Fruit fly (Drosophila melanogaster) whole organism, wandering third instar larva: ENCODE results near the gene Pdi.

Experiments used
- Abd-B ChIP-seq: fragments of >200 bp; optimal IDR thresholded peaks from 2 replicates; lab custom pipeline; 2017; ENCODE audit warnings: missing biosample characterization, missing genetic modification characterization
- CG32264 ChIP-seq: fragments of 200-800 bp; sonication (Bioruptor generic); optimal IDR thresholded peaks from 2 replicates; lab custom pipeline; 2016; ENCODE audit warnings: missing biosample characterization, missing genetic modification characterization
- CG9705 ChIP-seq: fragments of 200-800 bp; sonication (Bioruptor generic); optimal IDR thresholded peaks from 2 replicates; lab custom pipeline; 2018; ENCODE audit warnings: missing biosample characterization, mild to moderate bottlenecking, missing genetic modification characterization
- CrebA ChIP-seq: fragments of 200-800 bp; sonication (Bioruptor generic); optimal IDR thresholded peaks from 2 replicates; lab custom pipeline; 2016; ENCODE audit warnings: missing biosample characterization, mild to moderate bottlenecking, missing genetic modification characterization, borderline replicate concordance
- Dfd ChIP-seq: fragments of >200 bp; optimal IDR thresholded peaks from 2 replicates; lab custom pipeline; 2017; ENCODE audit warnings: missing biosample characterization, missing genetic modification characterization
- Dif ChIP-seq: fragments of 200-275, 200-300 bp; sonication (Bioruptor generic); optimal IDR thresholded peaks from 2 replicates; lab custom pipeline; 2018; ENCODE audit warnings: missing biosample characterization, missing genetic modification characterization; ENCODE audit not compliant: partially characterized antibody
- GATAd ChIP-seq: sonication (Bioruptor generic); optimal IDR thresholded peaks from 2 replicates; lab custom pipeline; 2016; ENCODE audit warnings: missing biosample characterization, missing genetic modification characterization
- HLH106 ChIP-seq: fragments of 200-800 bp; optimal IDR thresholded peaks from 3 replicates; lab custom pipeline; 2019; ENCODE audit warnings: missing biosample characterization, mild to moderate bottlenecking, missing genetic modification characterization, moderate library complexity
- Hnf4 ChIP-seq: fragments of 200-800 bp; sonication (Bioruptor generic); optimal IDR thresholded peaks from 2 replicates; lab custom pipeline; 2016; ENCODE audit warnings: missing biosample characterization, mild to moderate bottlenecking, missing genetic modification characterization
- Hr78 ChIP-seq: fragments of >200 bp; optimal IDR thresholded peaks from 2 replicates; lab custom pipeline; 2017; ENCODE audit warnings: missing biosample characterization, missing genetic modification characterization
- Hr83 ChIP-seq: fragments of 200-300 bp; sonication (Bioruptor generic); optimal IDR thresholded peaks from 2 replicates; lab custom pipeline; 2016; ENCODE audit warnings: missing biosample characterization, mild to moderate bottlenecking, missing genetic modification characterization, moderate library complexity; ENCODE audit not compliant: poor library complexity, severe bottlenecking
- Jra ChIP-seq: sonication (Bioruptor generic); optimal IDR thresholded peaks from 2 replicates; lab custom pipeline; 2016; ENCODE audit warnings: missing biosample characterization, missing genetic modification characterization
- Mio ChIP-seq: sonication (Bioruptor generic); optimal IDR thresholded peaks from 2 replicates; lab custom pipeline; 2016; ENCODE audit warnings: missing biosample characterization, missing genetic modification characterization
- Myc ChIP-seq: fragments of >200 bp; optimal IDR thresholded peaks from 2 replicates; lab custom pipeline; 2017
- N ChIP-seq: fragments of >200 bp; optimal IDR thresholded peaks from 2 replicates; lab custom pipeline; 2018; ENCODE audit warnings: missing biosample characterization, missing external identifiers, missing genetic modification characterization
- OdsH ChIP-seq: fragments of 200-800 bp; sonication (Bioruptor generic); optimal IDR thresholded peaks from 2 replicates; lab custom pipeline; 2016; ENCODE audit warnings: missing biosample characterization, mild to moderate bottlenecking, missing genetic modification characterization
- Rel ChIP-seq, 2 experiments: fragments of 200-800 bp; sonication (Bioruptor generic) in 1 of 2; optimal IDR thresholded peaks; 2 replicates in 1 of 2; 3 replicates in 1 of 2; lab custom pipeline; 2016 to 2019; ENCODE audit warnings: mild to moderate bottlenecking in 2 of 2, missing biosample characterization in 2 of 2, missing genetic modification characterization in 2 of 2, moderate library complexity in 1 of 2
- Sp1 ChIP-seq: fragments of 200-800 bp; sonication (Bioruptor generic); optimal IDR thresholded peaks from 3 replicates; lab custom pipeline; 2019; ENCODE audit warnings: missing biosample characterization, mild to moderate bottlenecking, missing genetic modification characterization, moderate library complexity
- Vsx2 ChIP-seq: fragments of 200-300, 225-300 bp; sonication (Bioruptor generic); optimal IDR thresholded peaks from 2 replicates; lab custom pipeline; 2018; ENCODE audit warnings: missing biosample characterization, missing genetic modification characterization; ENCODE audit not compliant: partially characterized antibody
- br ChIP-seq: fragments of 200-800 bp; sonication (Bioruptor generic); optimal IDR thresholded peaks from 2 replicates; lab custom pipeline; 2016; ENCODE audit warnings: missing biosample characterization, missing genetic modification characterization
- brk ChIP-seq: fragments of 200-800 bp; sonication (Bioruptor generic); optimal IDR thresholded peaks from 2 replicates; lab custom pipeline; 2016; ENCODE audit warnings: missing biosample characterization, mild to moderate bottlenecking, missing genetic modification characterization
- dl ChIP-seq, 2 experiments: fragments of 175-275, 200-275 bp in 1 of 2; fragments of 200-275 bp in 1 of 2; sonication (Bioruptor generic); optimal IDR thresholded peaks; lab custom pipeline; 2018; ENCODE audit warnings: mild to moderate bottlenecking in 2 of 2, missing biosample characterization in 2 of 2, missing genetic modification characterization in 2 of 2, moderate library complexity in 2 of 2; ENCODE audit not compliant: partially characterized antibody in 2 of 2, insufficient read depth in 1 of 2
- dmrt93B ChIP-seq: fragments of 200-800 bp; sonication (Bioruptor generic); optimal IDR thresholded peaks from 2 replicates; lab custom pipeline; 2018; ENCODE audit warnings: missing biosample characterization, mild to moderate bottlenecking, missing genetic modification characterization
- dsf ChIP-seq: sonication (Bioruptor generic); optimal IDR thresholded peaks from 2 replicates; lab custom pipeline; 2016; ENCODE audit warnings: missing biosample characterization, missing genetic modification characterization, borderline replicate concordance
- ey ChIP-seq: fragments of 200-800 bp; sonication (Bioruptor generic); optimal IDR thresholded peaks from 2 replicates; lab custom pipeline; 2016; ENCODE audit warnings: missing biosample characterization, missing genetic modification characterization
- foxo ChIP-seq, 2 experiments: fragments of 200-800 bp; sonication (Bioruptor generic); optimal IDR thresholded peaks; 2 replicates in 1 of 2; 3 replicates in 1 of 2; lab custom pipeline; 2016 to 2017; ENCODE audit warnings: missing biosample characterization in 2 of 2, missing genetic modification characterization in 2 of 2
- fru ChIP-seq: fragments of 200-800 bp; sonication (Bioruptor generic); optimal IDR thresholded peaks from 3 replicates; lab custom pipeline; 2016; ENCODE audit warnings: missing biosample characterization, mild to moderate bottlenecking, missing genetic modification characterization
- h ChIP-seq: fragments of 200-800 bp; sonication (Bioruptor generic); optimal IDR thresholded peaks from 3 replicates; lab custom pipeline; 2016; ENCODE audit warnings: missing biosample characterization, mild to moderate bottlenecking, missing genetic modification characterization
- jim ChIP-seq: fragments of 175-275, 200-325 bp; sonication (Bioruptor generic); optimal IDR thresholded peaks from 2 replicates; lab custom pipeline; 2016; ENCODE audit warnings: missing biosample characterization, mild to moderate bottlenecking, missing genetic modification characterization
- lola ChIP-seq: fragments of >200 bp; optimal IDR thresholded peaks from 2 replicates; lab custom pipeline; 2017; ENCODE audit warnings: missing biosample characterization, missing genetic modification characterization
- pan ChIP-seq: fragments of >200 bp; optimal IDR thresholded peaks from 2 replicates; lab custom pipeline; 2017
- psq ChIP-seq: fragments of 200-800 bp; sonication (Bioruptor generic); optimal IDR thresholded peaks from 3 replicates; lab custom pipeline; 2017; ENCODE audit warnings: missing biosample characterization, mild to moderate bottlenecking, missing genetic modification characterization, moderate library complexity
- rgr ChIP-seq: fragments of 200-800 bp; sonication (Bioruptor generic); optimal IDR thresholded peaks from 3 replicates; lab custom pipeline; 2016; ENCODE audit warnings: missing biosample characterization, mild to moderate bottlenecking, missing genetic modification characterization
- sage ChIP-seq: fragments of 200-800 bp; sonication (Bioruptor generic); optimal IDR thresholded peaks from 2 replicates; lab custom pipeline; 2016; ENCODE audit warnings: missing biosample characterization, mild to moderate bottlenecking, missing genetic modification characterization
- sv ChIP-seq: fragments of 200-800 bp; sonication (Bioruptor generic); optimal IDR thresholded peaks from 3 replicates; lab custom pipeline; 2016; ENCODE audit warnings: missing biosample characterization, missing genetic modification characterization
- tai ChIP-seq: sonication (Bioruptor generic); optimal IDR thresholded peaks from 2 replicates; lab custom pipeline; 2016; ENCODE audit warnings: missing biosample characterization, missing genetic modification characterization
- usp ChIP-seq: fragments of >200 bp; optimal IDR thresholded peaks from 2 replicates; lab custom pipeline; 2017; ENCODE audit warnings: missing biosample characterization, missing genetic modification characterization
- woc ChIP-seq: sonication (Bioruptor generic); optimal IDR thresholded peaks from 2 replicates; lab custom pipeline; 2016; ENCODE audit warnings: missing biosample characterization, mild to moderate bottlenecking, missing genetic modification characterization

The Pdi gene

dm6 chr3L:15142004-15142890, at the start of gene Pdi:
Gene Pdi, minus strand, starts transcription at chr3L:15142840.
- TF ChIP-seq h (GFP tag; lab: Kevin White, UChicago) (peak; percentile 47), pan (no peak), Abd-B (no peak), Vsx2 (no peak), Dif (GFP tag; lab: Kevin White, UChicago) (peak; percentile 57), ey (GFP tag; lab: Kevin White, UChicago) (peak; percentile 10), rgr (GFP tag; lab: Kevin White, UChicago) (peak; percentile 43), GATAd (GFP tag; lab: Kevin White, UChicago) (no peak), sage (GFP tag; lab: Kevin White, UChicago) (no peak), HLH106 (tag; lab: Kevin White, UChicago) (peak; percentile 26), br (GFP tag; lab: Kevin White, UChicago) (peak; percentile 45), fru (GFP tag; lab: Kevin White, UChicago) (peak; percentile 21), sv (no peak), foxo (GFP tag; optimal IDR thresholded peaks at IDR 0.05; lab: Kevin White, UChicago) (peak in 1 of 2 experiments; percentile 36), usp (no peak), tai (no peak), brk (GFP tag; lab: Kevin White, UChicago) (no peak), Sp1 (GFP tag; lab: Kevin White, UChicago) (peak; percentile 20), Hnf4 (GFP tag; lab: Kevin White, UChicago) (peak; percentile 68), Jra (GFP tag; lab: Kevin White, UChicago) (peak; percentile 9), dmrt93B (GFP tag; lab: Kevin White, UChicago) (no peak), Hr83 (GFP tag; lab: Kevin White, UChicago) (peak; percentile 84), CG32264 (GFP tag; lab: Kevin White, UChicago) (no peak), lola (no peak), dl (GFP tag; optimal IDR thresholded peaks at IDR 0.05; lab: Kevin White, UChicago; ENCODE audit: insufficient read depth in 1 of 2, partially characterized antibody in 2 of 2) (peak in 1 of 2 experiments; percentile 32), CG9705 (no peak), dsf (GFP tag; lab: Kevin White, UChicago) (no peak), jim (GFP tag; lab: Kevin White, UChicago) (peak; percentile 50), woc (GFP tag; lab: Kevin White, UChicago) (peak; percentile 12), Myc (lab: Kevin White, UChicago) (no peak), psq (GFP tag; lab: Kevin White, UChicago) (no peak), N (GFP tag; lab: Kevin White, UChicago) (no peak), Mio (no peak), OdsH (no peak), Dfd (GFP tag; lab: Kevin White, UChicago) (no peak), CrebA (GFP tag; lab: Kevin White, UChicago) (peak; percentile 98), Hr78 (GFP tag; lab: Kevin White, UChicago) (no peak), Rel (GFP tag; optimal IDR thresholded peaks at IDR 0.05; lab: Kevin White, UChicago) (no peak), Rel (tag; optimal IDR thresholded peaks at IDR 0.05; lab: Kevin White, UChicago) (peak; percentile 69)

dm6 chr3L:15192172-15192571, 49.5 kb upstream of the Pdi start:
- peak; percentile 61 for TF ChIP-seq woc (GFP tag; lab: Kevin White, UChicago)
- no peak for TF ChIP-seq usp
